Fruit fly (Drosophila melanogaster): Measurements from ENCODE around the gene CG10031.

dm6 chr2L:3696438-3696837, 2.5 kb downstream of the CG10031 start, which contains the start of gene IM33:
- TF ChIP-seq CG5204 (GFP tag; optimal IDR thresholded peaks at IDR 0.05) (no peak), pad (GFP tag; optimal IDR thresholded peaks at IDR 0.05) (no peak), CG7101 (tag; optimal IDR thresholded peaks at IDR 0.05) (no peak), CG14711 (tag; optimal IDR thresholded peaks at IDR 0.05) (no peak), CG7045 (GFP tag; optimal IDR thresholded peaks at IDR 0.05) (no peak), ovo (GFP tag; optimal IDR thresholded peaks at IDR 0.05) (no peak)
